Worm (Caenorhabditis elegans) whole organism, L2 larva: Measurements from ENCODE around the gene col-103.

Experiments used
- aly-2 ChIP-seq: fragments of 150-350 bp; optimal IDR thresholded peaks from 2 replicates; lab custom pipeline; 2014; ENCODE audit warnings: missing biosample characterization, missing genetic modification characterization
- elt-1 ChIP-seq: fragments of 150-350 bp; optimal IDR thresholded peaks from 2 replicates; lab custom pipeline; 2014; ENCODE audit warnings: missing biosample characterization, missing genetic modification characterization
- lin-13 ChIP-seq: fragments of 150-350 bp; optimal IDR thresholded peaks from 2 replicates; lab custom pipeline; 2014; ENCODE audit warnings: missing biosample characterization, missing genetic modification reagents, missing genetic modification characterization
- lin-39 ChIP-seq: fragments of 150-350 bp; optimal IDR thresholded peaks from 2 replicates; lab custom pipeline; 2014; ENCODE audit warnings: missing biosample characterization, missing genetic modification reagents, missing genetic modification characterization
- mab-5 ChIP-seq: fragments of 150-350 bp; optimal IDR thresholded peaks from 2 replicates; lab custom pipeline; 2014; ENCODE audit warnings: missing biosample characterization, missing genetic modification characterization
- nhr-12 ChIP-seq: fragments of 150-350 bp; optimal IDR thresholded peaks from 2 replicates; lab custom pipeline; 2014; ENCODE audit warnings: missing biosample characterization, missing genetic modification characterization
- nhr-6 ChIP-seq: fragments of 150-350 bp; optimal IDR thresholded peaks from 2 replicates; lab custom pipeline; 2014; ENCODE audit warnings: missing biosample characterization, missing genetic modification characterization
- snpc-4 ChIP-seq: fragments of 150-350 bp; optimal IDR thresholded peaks from 2 replicates; lab custom pipeline; 2014; ENCODE audit warnings: missing biosample characterization, missing genetic modification characterization

ce11 chrIV:757548-757947, 5.9 kb downstream of the col-103 start:
- TF ChIP-seq aly-2 (no peak), nhr-6 (tag; lab: Kevin White, UChicago) (no peak), snpc-4 (tag; lab: Kevin White, UChicago) (no peak), lin-39 (tag; lab: Kevin White, UChicago) (no peak), mab-5 (no peak), nhr-12 (tag; lab: Kevin White, UChicago) (no peak), elt-1 (no peak), lin-13 (GFP tag; lab: Kevin White, UChicago) (no peak)
